Worm (Caenorhabditis elegans) whole organism, L4/young adult: ENCODE results near the gene srh-15.

Experiments used
- W03F9.2 ChIP-seq: fragments of 150-350 bp; optimal IDR thresholded peaks from 2 replicates; lab custom pipeline; 2014; ENCODE audit warnings: missing biosample characterization, missing genetic modification characterization
- dao-5 ChIP-seq: sonication (generic microtip); optimal IDR thresholded peaks from 2 replicates; lab custom pipeline; 2016; ENCODE audit warnings: missing genotype, missing genetic modification characterization, moderate library complexity, missing compliant biosample characterization
- him-1 ChIP-seq: sonication (generic microtip); optimal IDR thresholded peaks from 2 replicates; lab custom pipeline; 2016; ENCODE audit warnings: missing genotype, missing genetic modification reagents, missing genetic modification characterization, missing compliant biosample characterization

DNA sequence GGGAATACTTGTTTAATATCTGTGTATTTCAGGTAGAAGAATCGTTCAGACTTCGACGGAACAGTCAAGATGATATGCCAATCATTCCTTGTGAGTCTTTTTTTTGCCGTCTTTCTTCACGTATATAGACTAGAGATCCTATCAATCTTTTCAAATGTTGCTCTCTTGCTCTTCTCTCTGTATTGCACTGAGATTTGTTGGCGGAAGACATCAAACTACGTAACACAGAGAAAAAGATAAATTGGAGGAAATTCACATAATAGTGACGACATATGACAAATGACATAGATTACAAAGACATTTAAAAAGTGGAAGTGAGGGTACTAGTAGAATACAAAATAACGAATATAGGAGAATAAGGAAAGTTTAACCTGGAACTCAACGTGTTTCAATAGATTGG, 31.0 kb downstream of the srh-15 start:
- TF ChIP-seq him-1 (tag; lab: Kevin White, UChicago) (no peak), W03F9.2 (tag; lab: Kevin White, UChicago) (no peak), dao-5 (tag; lab: Kevin White, UChicago) (no peak)
